Worm (Caenorhabditis elegans) whole organism, L4 larva: Measurements from ENCODE around the gene paml-1.
A peak's percentile ranks its signal among the peaks of the same experiment; 100 is the strongest.

Source experiments
- F49E8.2 ChIP-seq: sonication (generic microtip); optimal IDR thresholded peaks from 2 replicates; lab custom pipeline; 2016; ENCODE audit warnings: missing compliant biosample characterization, mild to moderate bottlenecking, missing genetic modification characterization, borderline replicate concordance
- Y105C5A.15 ChIP-seq: fragments of 200-800 bp; sonication (Bioruptor generic); IDR thresholded peaks from 2 replicates; pipeline ENCODE4 v1.3.6; 2022; ENCODE audit warnings: missing genetic modification characterization, missing compliant biosample characterization
- aha-1 ChIP-seq: fragments of 150-350 bp; peaks from one replicate; lab custom pipeline; 2014; ENCODE audit warnings: missing biosample characterization, missing genetic modification characterization
- ceh-62 ChIP-seq: sonication (generic microtip); optimal IDR thresholded peaks from 2 replicates; lab custom pipeline; 2017; ENCODE audit warnings: missing biosample characterization, missing genetic modification characterization
- daf-19 ChIP-seq: fragments of 200-800 bp; sonication (Bioruptor generic); conservative IDR thresholded peaks from 2 replicates; pipeline ENCODE4 v1.3.6; 2022; ENCODE audit warnings: missing genetic modification characterization, missing compliant biosample characterization
- dmd-6 ChIP-seq: fragments of 200-800 bp; sonication (Bioruptor generic); IDR thresholded peaks from 2 replicates; pipeline ENCODE4 v1.3.6; 2022; ENCODE audit warnings: missing genetic modification reagents, missing genetic modification characterization, missing compliant biosample characterization
- hif-1 ChIP-seq, 2 experiments: sonication (generic microtip); optimal IDR thresholded peaks; 2 replicates each; lab custom pipeline; 2016 to 2017; ENCODE audit warnings: missing compliant biosample characterization in 2 of 2, missing genetic modification characterization in 2 of 2, missing genetic modification reagents in 2 of 2, missing genotype in 2 of 2, mild to moderate bottlenecking in 1 of 2
- hmg-1.1 ChIP-seq: fragments of 200-800 bp; sonication (Bioruptor generic); IDR thresholded peaks from 2 replicates; pipeline ENCODE4 v1.3.6; 2022; ENCODE audit warnings: missing genetic modification reagents, missing genetic modification characterization, missing compliant biosample characterization
- lin-29 ChIP-seq: fragments of 200-800 bp; sonication (Bioruptor generic); IDR thresholded peaks from 2 replicates; pipeline ENCODE4 v1.3.6; 2022; ENCODE audit warnings: missing genetic modification reagents, missing genetic modification characterization, missing compliant biosample characterization
- lsy-2 ChIP-seq, 2 experiments: fragments of 150-350 bp in 1 of 2; sonication (generic microtip) in 1 of 2; optimal IDR thresholded peaks; 2 replicates each; lab custom pipeline; 2014 to 2017; ENCODE audit warnings: missing biosample characterization in 2 of 2, missing genetic modification characterization in 2 of 2
- nhr-237 ChIP-seq: sonication (generic microtip); optimal IDR thresholded peaks from 2 replicates; lab custom pipeline; 2017; ENCODE audit warnings: missing biosample characterization, missing genetic modification characterization
- nhr-25 ChIP-seq: sonication (generic microtip); optimal IDR thresholded peaks from 2 replicates; lab custom pipeline; 2017; ENCODE audit warnings: missing genetic modification characterization, mild to moderate bottlenecking, missing compliant biosample characterization, antibody characterized with exemption, moderate library complexity, borderline replicate concordance; ENCODE audit not compliant: insufficient read depth
- nhr-48 ChIP-seq: sonication (generic microtip); optimal IDR thresholded peaks from 2 replicates; lab custom pipeline; 2016; ENCODE audit warnings: mild to moderate bottlenecking, missing genetic modification characterization, missing compliant biosample characterization
- nhr-76 ChIP-seq: fragments of 150-350 bp; optimal IDR thresholded peaks from 2 replicates; lab custom pipeline; 2014; ENCODE audit warnings: missing biosample characterization, missing genetic modification characterization
- snpc-1.2 ChIP-seq: fragments of 200-800 bp; sonication (Bioruptor generic); IDR thresholded peaks from 2 replicates; pipeline ENCODE4 v1.3.6; 2022; ENCODE audit warnings: missing genetic modification reagents, missing genetic modification characterization, missing compliant biosample characterization
- unc-62 ChIP-seq, 3 experiments: fragments of 150-350 bp in 1 of 3; sonication (generic microtip); optimal IDR thresholded peaks in 2 of 3; peaks in 1 of 3; 1 replicate in 1 of 3; 2 replicates in 2 of 3; lab custom pipeline; 2014 to 2017; ENCODE audit warnings: missing biosample characterization in 3 of 3, missing genetic modification characterization in 3 of 3, missing genetic modification reagents in 3 of 3, missing genotype in 1 of 3
- vab-7 ChIP-seq: fragments of 200-800 bp; sonication (Bioruptor generic); IDR thresholded peaks from 2 replicates; pipeline ENCODE4 v1.3.6; 2022; ENCODE audit warnings: missing genetic modification reagents, missing genetic modification characterization, missing compliant biosample characterization
- zfp-2 ChIP-seq: sonication (generic microtip); optimal IDR thresholded peaks from 2 replicates; lab custom pipeline; 2016; ENCODE audit warnings: mild to moderate bottlenecking, missing genetic modification characterization, missing compliant biosample characterization

Gene paml-1

ce11 chrIII:10186160-10186559 lies 47.7 kb downstream of the paml-1 start, which contains the start of gene unc-47:
Gene unc-47, minus strand, starts transcription at chrIII:10186260.
- TF ChIP-seq dmd-6 (GFP tag; lab: Robert Waterston, UW) (no peak), daf-19 (GFP tag; lab: Robert Waterston, UW) (no peak), zfp-2 (tag; lab: Kevin White, UChicago) (no peak), vab-7 (GFP tag; lab: Robert Waterston, UW) (no peak), ceh-62 (tag; lab: Kevin White, UChicago) (no peak), unc-62 (GFP tag; optimal IDR thresholded peaks at IDR 0.05 in 1 of 2; lab: Kevin White, UChicago) (peak in 1 of 2 experiments; percentile 49), unc-62 (tag; optimal IDR thresholded peaks at IDR 0.05; lab: Kevin White, UChicago) (no peak), Y105C5A.15 (GFP tag; lab: Robert Waterston, UW) (no peak), nhr-25 (tag; lab: Kevin White, UChicago) (no peak), nhr-237 (tag; lab: Kevin White, UChicago) (no peak)

ce11 chrIII:10181868-10182267 lies 52.0 kb downstream of the paml-1 start:
- TF ChIP-seq nhr-76 (tag; lab: Kevin White, UChicago) (no peak), unc-62 (GFP tag; optimal IDR thresholded peaks at IDR 0.05 in 1 of 2; lab: Kevin White, UChicago) (peak in 1 of 2 experiments; percentile 90), unc-62 (tag; optimal IDR thresholded peaks at IDR 0.05; lab: Kevin White, UChicago) (no peak)

ce11 chrIII:10179444-10179843 lies 54.4 kb downstream of the paml-1 start:
- TF ChIP-seq unc-62 (GFP tag; optimal IDR thresholded peaks at IDR 0.05 in 1 of 2; lab: Kevin White, UChicago) (peak in 1 of 2 experiments; percentile 97), unc-62 (tag; optimal IDR thresholded peaks at IDR 0.05; lab: Kevin White, UChicago) (no peak), snpc-1.2 (GFP tag; lab: Robert Waterston, UW) (no peak)

- no peak for TF ChIP-seq lsy-2 (tag; optimal IDR thresholded peaks at IDR 0.05; lab: Kevin White, UChicago)
- TF ChIP-seq nhr-48 (tag; lab: Kevin White, UChicago): no peak
- TF ChIP-seq F49E8.2 (tag; lab: Kevin White, UChicago): no peak
- peak in 1 of 2 experiments; percentile 19 for TF ChIP-seq unc-62 (GFP tag; optimal IDR thresholded peaks at IDR 0.05 in 1 of 2; lab: Kevin White, UChicago)
- TF ChIP-seq unc-62 (tag; optimal IDR thresholded peaks at IDR 0.05; lab: Kevin White, UChicago): no peak
- TF ChIP-seq hif-1 (tag; optimal IDR thresholded peaks at IDR 0.05; lab: Kevin White, UChicago): no peak
- no peak for TF ChIP-seq hmg-1.1 (GFP tag; lab: Robert Waterston, UW)
- no peak for TF ChIP-seq lin-29 (GFP tag; lab: Robert Waterston, UW)
- TF ChIP-seq aha-1: peak; percentile 95
Measured at ce11 chrIII:10178552-10178951, 55.3 kb downstream of the paml-1 start.
